Fruit fly (Drosophila melanogaster): Measurements from ENCODE around the gene zfh2.

Gene zfh2

DNA sequence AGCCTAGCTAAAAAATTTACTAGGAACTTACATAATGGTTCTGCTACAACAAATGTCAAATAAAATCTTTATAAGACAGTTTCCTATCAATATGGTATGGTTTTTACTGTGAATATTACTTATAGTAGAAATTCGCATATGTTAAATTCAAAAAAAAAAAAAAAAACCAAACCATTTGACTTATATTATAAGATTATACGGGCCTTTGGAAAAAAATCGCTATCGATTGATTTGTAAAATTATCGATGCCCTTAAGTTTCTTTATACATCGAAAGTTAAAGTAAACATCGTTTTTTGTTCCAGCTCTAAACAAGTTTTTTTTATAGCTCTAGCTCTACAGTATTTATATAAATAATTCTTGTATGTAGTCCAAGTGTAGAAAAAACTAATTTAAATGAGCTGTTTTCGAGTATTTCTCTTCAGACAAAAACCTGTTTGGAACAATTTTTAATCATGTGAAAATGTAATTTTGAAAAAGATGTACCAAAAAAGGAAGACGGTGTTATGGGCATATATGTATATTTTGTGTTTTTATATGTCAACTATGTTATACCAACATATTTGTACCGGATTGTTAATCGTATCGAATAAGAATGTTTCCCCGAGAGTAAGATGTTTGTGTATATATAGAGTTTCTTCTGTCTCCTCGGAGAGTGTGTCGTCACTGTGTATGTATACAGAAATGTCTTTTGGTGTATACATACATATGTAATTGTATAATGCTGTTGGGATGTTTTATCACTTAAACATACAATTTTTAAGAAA is 70.1 kb downstream of the zfh2 start, which contains the start of the genes ND-49 and Ephrin:
ND-49 (minus strand) TSS at position 51 of the 765 bp plus-strand sequence.
Ephrin (plus strand) TSS at position 252 of the 765 bp plus-strand sequence.
- TF ChIP-seq CG32121 (GFP tag; IDR thresholded peaks at IDR 0.05) (no peak), D1 (tag; optimal IDR thresholded peaks at IDR 0.05) (peak; percentile 16), Pif1A (GFP tag; optimal IDR thresholded peaks at IDR 0.05) (peak; percentile 7)

DNA sequence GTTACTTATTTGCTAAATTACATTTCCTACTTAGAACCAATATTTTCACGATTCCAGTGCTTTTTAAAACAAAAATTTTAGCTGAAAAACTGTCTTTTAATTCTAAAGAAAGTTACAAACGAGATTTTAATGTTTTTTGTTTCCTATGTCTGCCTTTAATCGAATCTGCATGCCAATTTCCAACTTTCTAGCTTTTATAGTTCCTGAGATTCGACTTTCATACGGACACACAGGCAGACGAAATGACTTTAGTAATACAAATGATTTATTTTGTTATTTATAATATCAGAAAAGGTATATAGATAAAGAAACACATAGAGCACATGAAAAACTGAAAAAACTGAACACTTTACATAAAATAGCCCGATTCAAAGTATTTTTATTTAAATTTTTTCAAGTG is 74.8 kb downstream of the zfh2 start:
- TF ChIP-seq CG32121 (GFP tag; IDR thresholded peaks at IDR 0.05) (no peak), CG10348 (GFP tag; IDR thresholded peaks at IDR 0.05) (no peak), CG34367 (tag; optimal IDR thresholded peaks at IDR 0.05) (no peak), CG17806 (tag; optimal IDR thresholded peaks at IDR 0.05) (no peak), fd96Ca (GFP tag; IDR thresholded peaks at IDR 0.05) (no peak), gl (tag; optimal IDR thresholded peaks at IDR 0.05) (no peak), CG14655 (GFP tag; optimal IDR thresholded peaks at IDR 0.05) (no peak), CG15710 (tag; optimal IDR thresholded peaks at IDR 0.05) (no peak), Ets98B (GFP tag; IDR thresholded peaks at IDR 0.05) (no peak), CG13204 (GFP tag; optimal IDR thresholded peaks at IDR 0.05) (no peak), CG12605 (GFP tag; IDR thresholded peaks at IDR 0.05) (no peak), D1 (tag; optimal IDR thresholded peaks at IDR 0.05) (no peak), CG9948 (tag; optimal IDR thresholded peaks at IDR 0.05) (no peak), CG4496 (GFP tag; IDR thresholded peaks at IDR 0.05) (no peak), Pif1B (GFP tag; optimal IDR thresholded peaks at IDR 0.05) (no peak), CG8301 (tag; optimal IDR thresholded peaks at IDR 0.05) (no peak), rn (GFP tag; IDR thresholded peaks at IDR 0.05) (no peak), Pif1A (GFP tag; optimal IDR thresholded peaks at IDR 0.05) (no peak)

DNA sequence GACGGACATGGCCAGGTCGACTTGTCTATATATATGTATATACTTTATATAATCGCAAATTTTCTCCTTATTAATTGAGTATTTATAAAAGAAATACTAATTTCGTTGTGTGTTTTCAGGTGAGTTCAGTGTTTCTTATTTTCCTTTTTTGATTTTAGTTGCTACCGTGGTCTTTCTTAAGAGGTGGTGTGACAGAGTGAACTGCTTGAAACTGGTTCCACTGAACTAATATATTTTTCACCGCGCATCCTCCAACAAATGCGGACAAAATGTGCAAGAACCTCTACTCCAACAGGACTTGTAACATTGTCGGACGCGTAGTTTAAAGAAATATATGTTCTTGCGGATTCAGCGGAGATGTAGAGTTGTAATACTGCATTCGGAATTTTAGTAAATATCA is 81.2 kb downstream of the zfh2 start, which contains the start of gene CG1909:
CG1909 (plus strand) TSS at position 273 of the 400 bp plus-strand sequence.
- TF ChIP-seq CG17806 (tag; optimal IDR thresholded peaks at IDR 0.05) (no peak), gl (tag; optimal IDR thresholded peaks at IDR 0.05) (no peak)

DNA sequence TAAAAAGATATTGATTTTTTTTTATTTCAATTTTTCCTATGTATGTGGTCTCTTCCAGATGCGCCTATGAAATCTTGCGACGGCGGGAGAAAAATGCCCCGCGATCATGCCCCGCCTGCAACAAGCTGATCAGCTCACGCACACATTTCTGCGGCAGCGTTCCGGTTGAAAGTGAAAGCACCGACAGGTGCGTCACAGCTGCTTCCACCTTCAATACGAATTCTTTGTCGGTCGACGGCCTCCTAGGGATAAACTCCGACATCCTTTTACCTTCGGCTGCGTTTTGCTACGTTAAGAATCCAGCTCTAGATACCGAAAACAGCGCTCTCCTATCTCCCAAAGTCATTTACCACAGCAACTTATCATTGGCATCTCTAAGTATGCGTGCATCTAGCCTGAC is 86.9 kb downstream of the zfh2 start:
- TF ChIP-seq CG14655 (GFP tag; optimal IDR thresholded peaks at IDR 0.05) (no peak), D1 (tag; optimal IDR thresholded peaks at IDR 0.05) (no peak), CG15710 (tag; optimal IDR thresholded peaks at IDR 0.05) (no peak)
